Worm (Caenorhabditis elegans) whole organism, L3 larva: ENCODE measurements around the gene C35A5.11.
A peak's percentile ranks its signal among the peaks of the same experiment; 100 is the strongest.

Experiments
- ama-1 ChIP-seq: fragments of 150-350 bp; optimal IDR thresholded peaks from 2 replicates; lab custom pipeline; 2018
- ceh-28 ChIP-seq: fragments of 150-350 bp; optimal IDR thresholded peaks from 2 replicates; lab custom pipeline; 2014; ENCODE audit warnings: missing biosample characterization, missing genetic modification reagents, missing genetic modification characterization
- ceh-82 ChIP-seq: fragments of 150-350 bp; optimal IDR thresholded peaks from 2 replicates; lab custom pipeline; 2014; ENCODE audit warnings: missing biosample characterization, missing genetic modification characterization
- egl-27 ChIP-seq: sonication (generic microtip); optimal IDR thresholded peaks from 4 replicates; lab custom pipeline; 2017; ENCODE audit warnings: missing biosample characterization, missing genetic modification reagents, missing genetic modification characterization
- elt-2 ChIP-seq: sonication (generic microtip); optimal IDR thresholded peaks from 2 replicates; lab custom pipeline; 2016; ENCODE audit warnings: missing genetic modification reagents, mild to moderate bottlenecking, missing genetic modification characterization, missing compliant biosample characterization
- fkh-10 ChIP-seq: sonication (generic microtip); optimal IDR thresholded peaks from 2 replicates; lab custom pipeline; 2017; ENCODE audit warnings: missing biosample characterization, missing genetic modification reagents, missing genetic modification characterization
- fkh-2 ChIP-seq: fragments of 150-350 bp; optimal IDR thresholded peaks from 2 replicates; lab custom pipeline; 2014; ENCODE audit warnings: missing biosample characterization, missing genetic modification reagents, missing genetic modification characterization
- fos-1 ChIP-seq: fragments of 150-350 bp; optimal IDR thresholded peaks from 2 replicates; lab custom pipeline; 2014; ENCODE audit warnings: missing biosample characterization, missing genetic modification characterization
- hmg-11 ChIP-seq: sonication (generic microtip); optimal IDR thresholded peaks from 2 replicates; lab custom pipeline; 2016; ENCODE audit warnings: missing genetic modification characterization, missing compliant biosample characterization
- jun-1 ChIP-seq: fragments of 150-350 bp; optimal IDR thresholded peaks from 2 replicates; lab custom pipeline; 2014; ENCODE audit warnings: missing biosample characterization, missing genetic modification reagents, missing genetic modification characterization
- lin-15B ChIP-seq: fragments of 150-350 bp; optimal IDR thresholded peaks from 2 replicates; lab custom pipeline; 2014; ENCODE audit warnings: missing biosample characterization, missing genetic modification characterization
- lsy-12 ChIP-seq: sonication (generic microtip); optimal IDR thresholded peaks from 2 replicates; lab custom pipeline; 2016; ENCODE audit warnings: mild to moderate bottlenecking, missing genetic modification characterization, missing compliant biosample characterization
- mdl-1 ChIP-seq: fragments of 150-350 bp; optimal IDR thresholded peaks from 2 replicates; lab custom pipeline; 2014; ENCODE audit warnings: missing biosample characterization, missing genetic modification characterization
- nfya-1 ChIP-seq: sonication (generic microtip); optimal IDR thresholded peaks from 2 replicates; lab custom pipeline; 2017; ENCODE audit warnings: missing genetic modification characterization, mild to moderate bottlenecking, missing compliant biosample characterization, antibody characterized with exemption, moderate library complexity; ENCODE audit not compliant: insufficient read depth
- nhr-11 ChIP-seq: fragments of 150-350 bp; optimal IDR thresholded peaks from 2 replicates; lab custom pipeline; 2014; ENCODE audit warnings: missing biosample characterization, missing genetic modification characterization
- nhr-12 ChIP-seq: fragments of 150-350 bp; optimal IDR thresholded peaks from 2 replicates; lab custom pipeline; 2014; ENCODE audit warnings: missing biosample characterization, missing genetic modification characterization
- nhr-23 ChIP-seq: fragments of 150-350 bp; optimal IDR thresholded peaks from 2 replicates; lab custom pipeline; 2014; ENCODE audit warnings: missing biosample characterization, missing genetic modification reagents, missing genetic modification characterization
- nhr-25 ChIP-seq: sonication (generic microtip); optimal IDR thresholded peaks from 2 replicates; lab custom pipeline; 2017; ENCODE audit warnings: missing biosample characterization, missing genetic modification characterization
- nhr-28 ChIP-seq: fragments of 150-350 bp; optimal IDR thresholded peaks from 2 replicates; lab custom pipeline; 2014; ENCODE audit warnings: missing biosample characterization, missing genetic modification characterization
- nhr-43 ChIP-seq: sonication (generic microtip); optimal IDR thresholded peaks from 2 replicates; lab custom pipeline; 2016; ENCODE audit warnings: mild to moderate bottlenecking, missing genetic modification characterization, missing compliant biosample characterization; ENCODE audit not compliant: poor library complexity, severe bottlenecking
- nhr-67 ChIP-seq: fragments of 150-350 bp; optimal IDR thresholded peaks from 2 replicates; lab custom pipeline; 2014; ENCODE audit warnings: missing biosample characterization, missing genetic modification characterization
- nhr-76 ChIP-seq: fragments of 150-350 bp; sonication (generic microtip); optimal IDR thresholded peaks from 5 replicates; lab custom pipeline; 2014; ENCODE audit warnings: missing biosample characterization, missing genetic modification characterization
- pha-4 ChIP-seq: fragments of 150-350 bp; optimal IDR thresholded peaks from 2 replicates; lab custom pipeline; 2014; ENCODE audit warnings: missing biosample characterization, missing genetic modification reagents, missing genetic modification characterization
- pqm-1 ChIP-seq: fragments of 150-350 bp; optimal IDR thresholded peaks from 2 replicates; lab custom pipeline; 2017; ENCODE audit warnings: missing biosample characterization, missing genetic modification characterization, inconsistent platforms
- sea-2 ChIP-seq: fragments of 150-350 bp; sonication (generic microtip); optimal IDR thresholded peaks from 4 replicates; lab custom pipeline; 2014; ENCODE audit warnings: missing biosample characterization, missing genetic modification reagents, missing genetic modification characterization
- skn-1 ChIP-seq: fragments of 150-350 bp; optimal IDR thresholded peaks from 2 replicates; lab custom pipeline; 2014; ENCODE audit warnings: missing biosample characterization, missing genetic modification characterization
- snpc-4 ChIP-seq: fragments of 150-350 bp; optimal IDR thresholded peaks from 2 replicates; lab custom pipeline; 2014; ENCODE audit warnings: missing biosample characterization, missing genetic modification characterization
- tbx-2 ChIP-seq: sonication (generic microtip); optimal IDR thresholded peaks from 2 replicates; lab custom pipeline; 2016; ENCODE audit warnings: mild to moderate bottlenecking, missing genetic modification characterization, missing compliant biosample characterization
- unc-39 ChIP-seq: sonication (generic microtip); optimal IDR thresholded peaks from 4 replicates; lab custom pipeline; 2017; ENCODE audit warnings: missing biosample characterization, missing genetic modification characterization
- unc-62 ChIP-seq: fragments of 150-350 bp; sonication (generic microtip); optimal IDR thresholded peaks from 4 replicates; lab custom pipeline; 2014; ENCODE audit warnings: missing biosample characterization, missing genetic modification reagents, missing genetic modification characterization
- ztf-11 ChIP-seq: fragments of 150-350 bp; optimal IDR thresholded peaks from 2 replicates; lab custom pipeline; 2014; ENCODE audit warnings: missing biosample characterization, missing genetic modification characterization

The C35A5.11 gene

ce11 chrV:10528500-10528899 is 25.6 kb upstream of the C35A5.11 start, which contains the start of gene F25D1.3:
F25D1.3 (plus strand) TSS chrV:10528724.
- TF ChIP-seq nhr-76, result no peak
- peak; percentile 15 for TF ChIP-seq nhr-23 (tag; lab: Kevin White, UChicago)

- peak; percentile 48 for TF ChIP-seq skn-1 (tag; lab: Kevin White, UChicago)
- TF ChIP-seq nhr-25 (tag; lab: Kevin White, UChicago), result peak; percentile 52
- no peak for TF ChIP-seq jun-1 (tag; lab: Kevin White, UChicago)
- no peak for TF ChIP-seq sea-2 (GFP tag; lab: Kevin White, UChicago)
- TF ChIP-seq ztf-11 (tag; lab: Kevin White, UChicago), result no peak
- no peak for TF ChIP-seq nhr-67 (tag; lab: Kevin White, UChicago)
- TF ChIP-seq unc-62 (GFP tag; lab: Kevin White, UChicago), result no peak
- no peak for TF ChIP-seq ama-1
- TF ChIP-seq lin-15B (tag; lab: Kevin White, UChicago), result peak; percentile 63
- peak; percentile 34 for TF ChIP-seq hmg-11 (tag; lab: Kevin White, UChicago)
- TF ChIP-seq elt-2 (tag; lab: Kevin White, UChicago), result peak; percentile 45
- peak; percentile 4 for TF ChIP-seq pqm-1 (tag; lab: Kevin White, UChicago)
- TF ChIP-seq nhr-43, result peak; percentile 93
- peak; percentile 35 for TF ChIP-seq snpc-4 (tag; lab: Kevin White, UChicago)
- no peak for TF ChIP-seq egl-27 (tag; lab: Kevin White, UChicago)
- TF ChIP-seq nhr-23 (tag; lab: Kevin White, UChicago), result peak; percentile 63
- TF ChIP-seq lsy-12 (tag; lab: Kevin White, UChicago), result peak; percentile 19
- TF ChIP-seq nhr-12 (tag; lab: Kevin White, UChicago), result no peak
- peak; percentile 58 for TF ChIP-seq nfya-1
Observed at ce11 chrV:10525902-10526301, 23.0 kb upstream of the C35A5.11 start, which contains the start of the genes C35A5.8 and hda-11. C35A5.8 (minus strand) TSS chrV:10525908. hda-11 (plus strand) TSS chrV:10526184.

ce11 chrV:10516702-10517101 is 13.8 kb upstream of the C35A5.11 start:
- peak; percentile 53 for TF ChIP-seq fkh-10 (GFP tag; lab: Kevin White, UChicago)
- TF ChIP-seq egl-27 (tag; lab: Kevin White, UChicago), result no peak

- TF ChIP-seq nhr-23 (tag; lab: Kevin White, UChicago) (no peak), tbx-2 (no peak), hmg-11 (tag; lab: Kevin White, UChicago) (no peak), unc-39 (tag; lab: Kevin White, UChicago) (no peak), ama-1 (no peak), mdl-1 (tag; lab: Kevin White, UChicago) (no peak), fkh-2 (tag; lab: Kevin White, UChicago) (no peak), nhr-11 (tag; lab: Kevin White, UChicago) (no peak), fos-1 (tag; lab: Kevin White, UChicago) (no peak), ceh-82 (no peak), nhr-28 (tag; lab: Kevin White, UChicago) (no peak)
Observed at ce11 chrV:10514271-10514670, 11.4 kb upstream of the C35A5.11 start, which contains the start of gene dmsr-8. dmsr-8 (minus strand) TSS chrV:10514371.

ce11 chrV:10508855-10509254 is 5.9 kb upstream of the C35A5.11 start, which contains the start of gene C35A5.6:
C35A5.6 (plus strand) TSS chrV:10509137.
- TF ChIP-seq fkh-10 (GFP tag; lab: Kevin White, UChicago), result no peak
- no peak for TF ChIP-seq ceh-28 (tag; lab: Kevin White, UChicago)
- no peak for TF ChIP-seq nhr-12 (tag; lab: Kevin White, UChicago)
- TF ChIP-seq, all 47 proteins: peak for 0

DNA sequence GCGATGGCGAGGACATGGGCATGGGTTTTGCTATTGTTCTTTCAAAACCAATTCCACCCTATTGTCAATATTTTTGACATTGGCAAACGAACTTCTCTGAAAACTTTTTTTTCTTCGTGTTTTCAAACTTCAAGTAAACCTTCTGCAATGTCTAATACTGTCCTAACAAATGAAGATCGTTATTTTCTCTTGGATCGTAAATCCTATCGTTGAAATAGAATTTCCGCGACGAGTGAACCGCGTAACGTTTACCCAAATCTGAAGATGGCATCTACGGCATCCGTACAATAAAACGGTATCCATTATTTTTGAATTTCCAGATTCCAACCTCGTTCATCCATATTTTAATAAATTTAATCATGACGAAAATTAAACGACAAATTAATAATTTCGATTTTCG is 2.6 kb upstream of the C35A5.11 start, which contains the start of gene C35A5.5:
TSS of gene C35A5.5 (plus strand) at position 301 of the 400 bp plus-strand sequence.
- TF ChIP-seq pha-4 (tag; lab: Kevin White, UChicago), result no peak
